Fruit fly (Drosophila melanogaster) S2 (cell line): ENCODE measurements around the gene CG12883.

Source experiments
- CG8478 ChIP-seq: fragments of >200 bp; optimal IDR thresholded peaks from 2 replicates; lab custom pipeline; 2018
- CTCF ChIP-seq, 2 experiments: fragments of >200 bp; optimal IDR thresholded peaks; 2 replicates each; lab custom pipeline; 2018

DNA sequence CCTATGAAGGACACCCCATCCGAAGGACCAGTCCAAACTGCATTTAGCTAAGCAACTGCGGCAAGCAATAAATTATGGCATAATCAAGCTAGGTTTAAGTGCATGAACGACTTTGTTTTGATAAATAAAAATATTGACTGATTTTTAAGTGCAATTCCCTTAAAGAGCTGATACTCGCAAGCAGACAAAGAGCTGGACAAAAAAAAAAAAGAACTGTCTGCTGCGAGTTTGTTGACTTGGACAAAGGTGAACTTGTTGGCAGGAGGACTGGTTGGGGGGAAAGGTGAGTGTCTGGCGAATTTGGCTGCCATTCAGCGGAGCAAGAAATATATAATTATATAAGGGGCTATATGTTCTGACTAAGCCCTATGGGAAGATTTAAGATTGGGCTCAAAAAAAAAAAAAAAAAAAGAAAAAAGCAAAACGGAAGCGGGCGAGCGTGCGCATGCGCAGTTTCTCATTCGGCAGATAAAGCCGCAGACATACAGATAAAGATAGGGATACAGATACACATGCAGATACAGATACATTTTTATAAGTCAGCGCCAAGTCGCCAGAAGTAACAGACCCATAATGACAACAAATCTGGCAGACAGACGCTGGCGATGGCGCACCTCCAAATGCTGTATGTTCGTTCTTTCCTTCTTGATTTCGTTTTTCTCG, 13.7 kb downstream of the CG12883 start:
- no peak for TF ChIP-seq CTCF (optimal IDR thresholded peaks at IDR 0.05; lab: Kevin White, UChicago)
- TF ChIP-seq CG8478 (lab: Kevin White, UChicago), result no peak
